Fruit fly (Drosophila melanogaster) Kc167 (cell line): ENCODE data around the gene CG33099.

ENCODE experiments used
- Sin3A ChIP-seq: fragments of >200 bp; optimal IDR thresholded peaks from 2 replicates; lab custom pipeline; 2018; ENCODE audit warnings: missing external identifiers
- h ChIP-seq: fragments of >200 bp; optimal IDR thresholded peaks from 3 replicates; lab custom pipeline; 2018; ENCODE audit warnings: missing external identifiers
- insv ChIP-seq: fragments of >200 bp; optimal IDR thresholded peaks from 3 replicates; lab custom pipeline; 2018; ENCODE audit warnings: missing external identifiers
- psq ChIP-seq: fragments of >200 bp; optimal IDR thresholded peaks from 2 replicates; lab custom pipeline; 2017; ENCODE audit warnings: missing external identifiers
- ttk ChIP-seq: sonication (Bioruptor generic); optimal IDR thresholded peaks from 2 replicates; lab custom pipeline; 2017; ENCODE audit warnings: missing external identifiers

- TF ChIP-seq psq (no peak), Sin3A (no peak), insv (lab: Kevin White, UChicago) (no peak), ttk (lab: Kevin White, UChicago) (no peak), h (lab: Kevin White, UChicago) (no peak)
Observed at dm6 chr3R:22576096-22576697, 45.8 kb upstream of the CG33099 start.
